Fruit fly (Drosophila melanogaster) whole organism, embryonic: ENCODE data around the gene E2f2.

Experiments
- Awh ChIP-seq: fragments of 200-800 bp; sonication (Bioruptor generic); IDR thresholded peaks from 2 replicates; pipeline ENCODE4, ENCODE4 v1.3.6; 2022; ENCODE audit warnings: missing biosample characterization, missing genetic modification characterization
- B-H1 ChIP-seq: fragments of 200-800 bp; sonication (Bioruptor generic); IDR thresholded peaks from 3 replicates; pipeline ENCODE4 v1.3.6; 2022; ENCODE audit warnings: missing biosample characterization, missing genetic modification characterization
- BEAF-32 ChIP-seq: fragments of 200-800 bp; sonication (Bioruptor generic); optimal IDR thresholded peaks from 3 replicates; lab custom pipeline; 2017; ENCODE audit warnings: missing biosample characterization, missing genetic modification characterization, mild to moderate bottlenecking, moderate library complexity, missing genetic modification reagents
- CG11247 ChIP-seq: fragments of 200-800 bp; sonication (Bioruptor generic); IDR thresholded peaks from 2 replicates; pipeline ENCODE4 v1.3.6; 2022; ENCODE audit warnings: missing biosample characterization, missing genetic modification characterization
- CG11696 ChIP-seq: fragments of 200-800 bp; sonication (Bioruptor generic); IDR thresholded peaks from 2 replicates; pipeline ENCODE4 v1.3.6; 2022; ENCODE audit warnings: missing biosample characterization, missing genetic modification characterization
- CG12155 ChIP-seq: fragments of 200-800 bp; sonication (Bioruptor generic); optimal IDR thresholded peaks from 3 replicates; lab custom pipeline; 2016; ENCODE audit warnings: missing biosample characterization, missing genetic modification characterization
- CG14441 ChIP-seq: fragments of 200-800 bp; sonication (Bioruptor generic); IDR thresholded peaks from 2 replicates; pipeline ENCODE4 v1.3.6; 2022; ENCODE audit warnings: missing biosample characterization, missing genetic modification characterization
- CG1602 ChIP-seq: fragments of 200-800 bp; sonication (Bioruptor generic); optimal IDR thresholded peaks from 3 replicates; lab custom pipeline; 2016; ENCODE audit warnings: missing biosample characterization, missing genetic modification characterization
- CG2120 ChIP-seq: fragments of 200-800 bp; sonication (Bioruptor generic); optimal IDR thresholded peaks from 3 replicates; lab custom pipeline; 2016; ENCODE audit warnings: missing biosample characterization, missing genetic modification characterization
- CG5180 ChIP-seq: fragments of 200-800 bp; sonication (Bioruptor generic); optimal IDR thresholded peaks from 3 replicates; lab custom pipeline; 2017; ENCODE audit warnings: missing biosample characterization, missing genetic modification characterization, mild to moderate bottlenecking, moderate library complexity, missing genetic modification reagents
- CG6791 ChIP-seq: fragments of 200-800 bp; sonication (Bioruptor generic); IDR thresholded peaks from 3 replicates; pipeline ENCODE4 v1.3.6; 2022; ENCODE audit warnings: missing biosample characterization, missing genetic modification characterization; ENCODE audit not compliant: partially characterized antibody
- CG8290 ChIP-seq, 3 experiments: fragments of 200-800 bp; sonication (Bioruptor generic); optimal IDR thresholded peaks; 2 replicates each; lab custom pipeline; 2016 to 2019; ENCODE audit warnings: missing biosample characterization in 3 of 3, missing genetic modification characterization in 3 of 3, mild to moderate bottlenecking in 2 of 3, moderate library complexity in 1 of 3
- CG8359 ChIP-seq: fragments of 200-800 bp; sonication (Bioruptor generic); optimal IDR thresholded peaks from 2 replicates; lab custom pipeline; 2017; ENCODE audit warnings: missing biosample characterization, mild to moderate bottlenecking, missing genetic modification characterization, borderline replicate concordance
- CG9609 ChIP-seq: fragments of 200-800 bp; sonication (Bioruptor generic); optimal IDR thresholded peaks from 3 replicates; lab custom pipeline; 2016; ENCODE audit warnings: missing biosample characterization, missing genetic modification characterization
- CrebB ChIP-seq: fragments of 200-800 bp; sonication (Bioruptor generic); optimal IDR thresholded peaks from 3 replicates; lab custom pipeline; 2018; ENCODE audit warnings: missing biosample characterization, mild to moderate bottlenecking, missing genetic modification characterization
- D19A ChIP-seq: fragments of 200-800 bp; optimal IDR thresholded peaks from 3 replicates; lab custom pipeline; 2019; ENCODE audit warnings: missing biosample characterization, mild to moderate bottlenecking, missing genetic modification characterization, moderate library complexity
- Dfd ChIP-seq, 2 experiments: fragments of >200 bp; optimal IDR thresholded peaks; 2 replicates each; lab custom pipeline; 2017; ENCODE audit warnings: missing biosample characterization in 2 of 2, missing genetic modification characterization in 2 of 2
- Fer1 ChIP-seq: fragments of 200-800 bp; sonication (Bioruptor generic); optimal IDR thresholded peaks from 2 replicates; lab custom pipeline; 2017; ENCODE audit warnings: missing biosample characterization, mild to moderate bottlenecking, missing genetic modification characterization
- H15 ChIP-seq: fragments of 200-800 bp; sonication (Bioruptor generic); IDR thresholded peaks from 3 replicates; pipeline ENCODE4 v1.3.6; 2022; ENCODE audit warnings: missing biosample characterization, missing genetic modification characterization
- HHEX ChIP-seq: fragments of 200-800 bp; sonication (Bioruptor generic); optimal IDR thresholded peaks from 3 replicates; lab custom pipeline; 2017; ENCODE audit warnings: missing biosample characterization, mild to moderate bottlenecking, missing genetic modification characterization, missing genetic modification reagents
- HLHmδ ChIP-seq: fragments of 200-800 bp; sonication (Bioruptor generic); optimal IDR thresholded peaks from 2 replicates; lab custom pipeline; 2018; ENCODE audit warnings: missing biosample characterization, mild to moderate bottlenecking, missing genetic modification characterization, moderate library complexity
- Hmx ChIP-seq: fragments of 200-800 bp; sonication (Bioruptor generic); optimal IDR thresholded peaks from 2 replicates; lab custom pipeline; 2016; ENCODE audit warnings: missing biosample characterization, missing genetic modification characterization
- NC2α ChIP-seq: fragments of 200-800 bp; sonication (Bioruptor generic); optimal IDR thresholded peaks from 2 replicates; lab custom pipeline; 2016; ENCODE audit warnings: missing biosample characterization, missing genetic modification characterization
- Oaz ChIP-seq: fragments of 200-800 bp; sonication (Bioruptor generic); IDR thresholded peaks from 2 replicates; pipeline ENCODE4 v1.3.6; 2022; ENCODE audit warnings: missing biosample characterization, missing genetic modification characterization
- PHDP ChIP-seq: fragments of 200-800 bp; sonication (Bioruptor generic); optimal IDR thresholded peaks from 3 replicates; lab custom pipeline; 2018; ENCODE audit warnings: missing biosample characterization, mild to moderate bottlenecking, missing genetic modification characterization, moderate library complexity
- Rx ChIP-seq: fragments of 200-800 bp; sonication (Bioruptor generic); IDR thresholded peaks from 2 replicates; pipeline ENCODE4 v1.3.6; 2022; ENCODE audit warnings: missing biosample characterization, missing genetic modification characterization
- Spps ChIP-seq: fragments of 200-800 bp; sonication (Bioruptor generic); optimal IDR thresholded peaks from 2 replicates; lab custom pipeline; 2018; ENCODE audit warnings: missing biosample characterization, mild to moderate bottlenecking, missing genetic modification characterization
- Taf1 ChIP-seq: fragments of 200-800 bp; sonication (Bioruptor generic); IDR thresholded peaks from 2 replicates; pipeline ENCODE4 v1.3.6; 2022; ENCODE audit warnings: missing biosample characterization, missing genetic modification characterization
- Vsx1 ChIP-seq: fragments of 200-800 bp; sonication (Bioruptor generic); optimal IDR thresholded peaks from 2 replicates; lab custom pipeline; 2017; ENCODE audit warnings: missing biosample characterization, mild to moderate bottlenecking, missing genetic modification characterization, missing genetic modification reagents
- bigmax ChIP-seq: fragments of 200-800 bp; sonication (Bioruptor generic); optimal IDR thresholded peaks from 2 replicates; lab custom pipeline; 2018; ENCODE audit warnings: missing biosample characterization, mild to moderate bottlenecking, missing genetic modification characterization
- br ChIP-seq: fragments of >200 bp; optimal IDR thresholded peaks from 2 replicates; lab custom pipeline; 2017
- caup ChIP-seq: fragments of 200-800 bp; sonication (Bioruptor generic); optimal IDR thresholded peaks from 3 replicates; lab custom pipeline; 2017; ENCODE audit warnings: missing biosample characterization, mild to moderate bottlenecking, missing genetic modification characterization, moderate library complexity; ENCODE audit not compliant: severe bottlenecking
- chn ChIP-seq: fragments of 200-800 bp; sonication (Bioruptor generic); optimal IDR thresholded peaks from 2 replicates; lab custom pipeline; 2016; ENCODE audit warnings: missing biosample characterization, missing genetic modification characterization
- disco-r ChIP-seq: fragments of 200-800 bp; sonication (Bioruptor generic); optimal IDR thresholded peaks from 2 replicates; lab custom pipeline; 2016; ENCODE audit warnings: missing biosample characterization, missing genetic modification characterization
- eve ChIP-seq, 2 experiments: fragments of >200 bp; optimal IDR thresholded peaks; 2 replicates each; lab custom pipeline; 2017; ENCODE audit warnings: missing biosample characterization in 2 of 2, missing genetic modification characterization in 2 of 2
- fd96Cb ChIP-seq: fragments of 200-800 bp; sonication (Bioruptor generic); optimal IDR thresholded peaks from 2 replicates; lab custom pipeline; 2018; ENCODE audit warnings: missing biosample characterization, mild to moderate bottlenecking, missing genetic modification characterization, moderate library complexity
- grn ChIP-seq: fragments of 200-800 bp; sonication (Bioruptor generic); optimal IDR thresholded peaks from 3 replicates; lab custom pipeline; 2017; ENCODE audit warnings: missing biosample characterization, missing genetic modification characterization
- her ChIP-seq: fragments of 200-800 bp; sonication (Bioruptor generic); optimal IDR thresholded peaks from 2 replicates; lab custom pipeline; 2016; ENCODE audit warnings: missing biosample characterization, missing genetic modification characterization
- ind ChIP-seq: fragments of 200-800 bp; sonication (Bioruptor generic); optimal IDR thresholded peaks from 3 replicates; lab custom pipeline; 2016; ENCODE audit warnings: missing biosample characterization, missing genetic modification characterization
- klu ChIP-seq: fragments of 200-800 bp; sonication (Bioruptor generic); IDR thresholded peaks from 2 replicates; pipeline ENCODE4 v1.3.6; 2022; ENCODE audit warnings: missing biosample characterization, missing genetic modification characterization
- lab ChIP-seq: fragments of 200-800 bp; sonication (Bioruptor generic); optimal IDR thresholded peaks from 3 replicates; lab custom pipeline; 2017; ENCODE audit warnings: missing biosample characterization, missing genetic modification characterization, mild to moderate bottlenecking, moderate library complexity, missing genetic modification reagents
- luna ChIP-seq: fragments of 200-800 bp; sonication (Bioruptor generic); optimal IDR thresholded peaks from 2 replicates; lab custom pipeline; 2016; ENCODE audit warnings: missing biosample characterization, missing genetic modification characterization
- prd ChIP-seq, 3 experiments: fragments of >200 bp in 2 of 3; fragments of 200-800 bp in 1 of 3; sonication (Bioruptor generic) in 1 of 3; optimal IDR thresholded peaks in 2 of 3; IDR thresholded peaks in 1 of 3; 2 replicates in 2 of 3; 3 replicates in 1 of 3; pipeline versions ENCODE4 v1.3.6 to Lab custom; 2017 to 2022; ENCODE audit warnings: missing biosample characterization in 1 of 3, missing genetic modification characterization in 1 of 3
- pzg ChIP-seq: fragments of 200-800 bp; sonication (Bioruptor generic); optimal IDR thresholded peaks from 3 replicates; lab custom pipeline; 2018; ENCODE audit warnings: missing biosample characterization, mild to moderate bottlenecking, missing genetic modification characterization, moderate library complexity
- sc ChIP-seq, 3 experiments: fragments of >200 bp in 2 of 3; fragments of 200-800 bp in 1 of 3; sonication (Bioruptor generic) in 1 of 3; optimal IDR thresholded peaks; 2 replicates in 2 of 3; 3 replicates in 1 of 3; lab custom pipeline; 2017; ENCODE audit warnings: mild to moderate bottlenecking in 1 of 3, missing biosample characterization in 1 of 3, missing genetic modification characterization in 1 of 3, missing genetic modification reagents in 1 of 3
- sens-2 ChIP-seq: fragments of 200-800 bp; sonication (Bioruptor generic); IDR thresholded peaks from 2 replicates; pipeline ENCODE4 v1.3.6; 2022; ENCODE audit warnings: missing biosample characterization, missing genetic modification characterization
- tx ChIP-seq: fragments of 200-800 bp; sonication (Bioruptor generic); optimal IDR thresholded peaks from 2 replicates; lab custom pipeline; 2016; ENCODE audit warnings: missing biosample characterization, missing genetic modification characterization
- unpg ChIP-seq: fragments of 200-800 bp; sonication (Bioruptor generic); optimal IDR thresholded peaks from 3 replicates; lab custom pipeline; 2018; ENCODE audit warnings: missing biosample characterization, mild to moderate bottlenecking, missing genetic modification characterization, moderate library complexity
- vvl ChIP-seq: fragments of 200-800 bp; sonication (Bioruptor generic); IDR thresholded peaks from 2 replicates; pipeline ENCODE4 v1.3.6; 2022; ENCODE audit warnings: missing biosample characterization, missing genetic modification characterization

Gene E2f2

DNA sequence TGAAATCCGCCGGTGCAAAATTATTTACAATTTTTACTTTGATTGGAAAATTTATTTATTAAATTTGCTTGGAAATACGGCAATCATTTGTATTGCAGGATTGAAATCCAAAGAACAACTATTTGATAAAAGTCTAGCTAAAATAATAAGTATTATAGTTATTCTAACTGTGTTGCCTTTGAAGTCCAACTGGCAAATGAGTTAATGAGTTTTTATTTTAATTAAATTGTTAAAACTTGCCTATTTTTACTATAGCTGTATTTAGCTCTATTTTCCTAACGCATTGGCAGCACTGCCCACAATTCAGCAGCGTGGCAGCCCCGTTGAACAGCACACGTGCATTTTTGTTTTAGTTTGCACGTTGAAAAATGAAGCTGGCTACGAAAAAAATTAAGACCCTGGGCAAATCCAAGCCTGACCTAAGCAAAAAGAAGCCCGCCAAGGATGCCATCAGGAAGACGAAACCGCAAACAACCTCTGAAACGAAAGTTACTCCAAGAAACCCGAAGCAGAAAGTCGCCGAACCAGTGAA is 6.8 kb upstream of the E2f2 start, which contains the start of gene Noc2 (continued):
- TF ChIP-seq CG6791 (no peak), tx (no peak), Rx (GFP tag; lab: Robert Waterston, UW) (peak; percentile 72), her (GFP tag; lab: Kevin White, UChicago) (no peak), Taf1 (peak; percentile 14; the same call in 1 of the 2 replicates), sc (optimal IDR thresholded peaks at IDR 0.05; lab: Kevin White, UChicago) (no peak), sc (GFP tag; optimal IDR thresholded peaks at IDR 0.05; lab: Kevin White, UChicago) (peak; percentile 6), vvl (GFP tag; lab: Robert Waterston, UW) (peak; percentile 20; the same call in 1 of the 2 replicates), B-H1 (no peak), HLHmδ (GFP tag; lab: Kevin White, UChicago) (no peak), bigmax (GFP tag; lab: Kevin White, UChicago) (peak; percentile 11), Spps (tag; lab: Kevin White, UChicago) (no peak), CG2120 (GFP tag; lab: Kevin White, UChicago) (peak; percentile 58), H15 (peak; percentile 62; the same call in 2 of the 3 replicates), PHDP (tag; lab: Kevin White, UChicago) (no peak), eve (GFP tag; optimal IDR thresholded peaks at IDR 0.05; lab: Kevin White, UChicago) (no peak), HHEX (GFP tag; lab: Kevin White, UChicago) (peak; percentile 49), CG5180 (GFP tag; lab: Kevin White, UChicago) (no peak), lab (GFP tag; lab: Kevin White, UChicago) (peak; percentile 66), Fer1 (peak; percentile 4), BEAF-32 (GFP tag; lab: Kevin White, UChicago) (peak; percentile 23), grn (no peak), chn (GFP tag; lab: Kevin White, UChicago) (peak; percentile 36), Dfd (GFP tag; optimal IDR thresholded peaks at IDR 0.05; lab: Kevin White, UChicago) (no peak), CG8290 (GFP tag; optimal IDR thresholded peaks at IDR 0.05; lab: Kevin White, UChicago) (no peak), CG8290 (tag; optimal IDR thresholded peaks at IDR 0.05; lab: Kevin White, UChicago) (peak in 1 of 2 experiments; percentile 46), CG12155 (GFP tag; lab: Kevin White, UChicago) (peak; percentile 4), CG1602 (peak; percentile 24), fd96Cb (tag; lab: Kevin White, UChicago) (peak; percentile 48), Hmx (GFP tag; lab: Kevin White, UChicago) (no peak), CG9609 (no peak), br (lab: Kevin White, UChicago) (no peak), D19A (tag; lab: Kevin White, UChicago) (peak; percentile 5), prd (optimal IDR thresholded peaks at IDR 0.05; lab: Kevin White, UChicago) (no peak), prd (GFP tag; IDR thresholded peaks at IDR 0.05; lab: Robert Waterston, UW) (peak; percentile 72), CG8359 (GFP tag; lab: Kevin White, UChicago) (no peak), Oaz (GFP tag; lab: Robert Waterston, UW) (no peak), Vsx1 (GFP tag; lab: Kevin White, UChicago) (no peak), CG11247 (GFP tag; lab: Robert Waterston, UW) (0 out of 2 replicates have a peak, but pooled peaks have one; percentile 4), luna (GFP tag; lab: Kevin White, UChicago) (no peak), CG14441 (GFP tag; lab: Robert Waterston, UW) (peak; percentile 62), ind (GFP tag; lab: Kevin White, UChicago) (peak; percentile 63), CrebB (tag; lab: Kevin White, UChicago) (no peak), pzg (GFP tag; lab: Kevin White, UChicago) (peak; percentile 40), CG11696 (GFP tag; lab: Robert Waterston, UW) (0 out of 2 replicates have a peak, but pooled peaks have one; percentile 39), klu (GFP tag; lab: Robert Waterston, UW) (0 out of 2 replicates have a peak, but pooled peaks have one; percentile 27), Awh (no peak), NC2α (no peak), unpg (GFP tag; lab: Kevin White, UChicago) (peak; percentile 27), disco-r (GFP tag; lab: Kevin White, UChicago) (no peak), caup (GFP tag; lab: Kevin White, UChicago) (no peak), sens-2 (GFP tag; lab: Robert Waterston, UW) (no peak)
